Fruit fly (Drosophila melanogaster) Kc167 (cell line): ENCODE measurements around the gene CG7646.

Experiments
- h ChIP-seq: fragments of >200 bp; optimal IDR thresholded peaks from 3 replicates; lab custom pipeline; 2018; ENCODE audit warnings: missing external identifiers
- psq ChIP-seq: fragments of >200 bp; optimal IDR thresholded peaks from 2 replicates; lab custom pipeline; 2017; ENCODE audit warnings: missing external identifiers

DNA sequence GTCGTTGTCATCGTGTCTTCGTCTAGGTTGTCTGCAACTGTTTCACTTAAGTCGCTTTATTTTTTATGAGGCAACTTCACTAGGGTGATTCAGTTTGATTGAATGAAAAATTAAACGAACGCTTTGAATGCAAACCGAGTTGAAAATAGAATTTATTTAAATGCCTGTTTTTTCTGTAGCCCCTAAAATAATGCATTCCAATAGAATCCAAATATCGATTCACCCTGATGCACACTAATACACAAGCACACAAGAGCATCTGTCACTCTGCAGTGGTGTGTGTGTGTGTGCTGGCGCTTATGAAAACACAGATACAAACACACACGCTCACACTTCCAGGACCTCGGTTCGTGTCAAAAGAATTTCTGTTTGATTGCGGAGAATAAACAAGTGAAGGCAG lies 29.9 kb upstream of the CG7646 start:
- TF ChIP-seq h (lab: Kevin White, UChicago) (no peak), psq (lab: Kevin White, UChicago) (no peak)
